Worm (Caenorhabditis elegans): ENCODE measurements around the gene ant-1.1.

DNA sequence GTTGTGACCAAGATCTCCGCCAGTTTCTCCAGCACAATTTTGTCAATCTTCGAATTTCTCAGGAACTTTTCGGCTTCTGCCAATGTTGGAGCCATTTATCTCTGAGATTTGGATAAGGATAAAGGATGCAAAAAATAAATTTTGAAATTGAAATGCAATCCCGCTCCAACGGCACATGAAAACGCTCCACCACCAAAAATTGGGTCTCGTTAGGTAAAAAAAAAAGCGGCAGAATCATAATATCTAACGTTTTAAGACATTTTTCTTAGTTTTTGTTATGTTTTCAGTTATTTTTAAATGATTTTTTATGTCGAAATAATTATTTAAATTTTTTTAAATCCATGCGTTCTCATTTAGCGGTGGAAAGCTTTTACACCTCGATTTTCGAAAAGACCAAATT, 28.6 kb upstream of the ant-1.1 start, which contains the start of gene F45G2.7:
- TF ChIP-seq lin-35 (GFP tag; optimal IDR thresholded peaks at IDR 0.05) (no peak), snpc-1.3 (tag; optimal IDR thresholded peaks at IDR 0.05; ENCODE audit: insufficient read depth) (no peak), hmg-20 (GFP tag; IDR thresholded peaks at IDR 0.05) (no peak), snpc-1.1 (tag; optimal IDR thresholded peaks at IDR 0.05; ENCODE audit: insufficient read depth) (no peak), ztf-28 (GFP tag; IDR thresholded peaks at IDR 0.05) (no peak), ccch-3 (GFP tag; optimal IDR thresholded peaks at IDR 0.05) (no peak), snpc-4 (GFP tag; optimal IDR thresholded peaks at IDR 0.05) (no peak), snpc-4 (tag; optimal IDR thresholded peaks at IDR 0.05) (no peak), nhr-27 (tag; optimal IDR thresholded peaks at IDR 0.05) (no peak), K11D2.4 (GFP tag; IDR thresholded peaks at IDR 0.05) (no peak), rpc-1 (optimal IDR thresholded peaks at IDR 0.05) (no peak), rpc-1 (tag; optimal IDR thresholded peaks at IDR 0.05) (no peak), unc-62 (GFP tag; optimal IDR thresholded peaks at IDR 0.05) (no peak), F33H1.4 (GFP tag; IDR thresholded peaks at IDR 0.05) (no peak), lin-40 (tag; optimal IDR thresholded peaks at IDR 0.05) (no peak)
